Worm (Caenorhabditis elegans) whole organism, L4/young adult: ENCODE results near the gene arrd-19.

ENCODE experiments used
- W03F9.2 ChIP-seq: fragments of 150-350 bp; optimal IDR thresholded peaks from 2 replicates; lab custom pipeline; 2014; ENCODE audit warnings: missing biosample characterization, missing genetic modification characterization
- dao-5 ChIP-seq: sonication (generic microtip); optimal IDR thresholded peaks from 2 replicates; lab custom pipeline; 2016; ENCODE audit warnings: missing genotype, missing genetic modification characterization, moderate library complexity, missing compliant biosample characterization
- him-1 ChIP-seq: sonication (generic microtip); optimal IDR thresholded peaks from 2 replicates; lab custom pipeline; 2016; ENCODE audit warnings: missing genotype, missing genetic modification reagents, missing genetic modification characterization, missing compliant biosample characterization

DNA sequence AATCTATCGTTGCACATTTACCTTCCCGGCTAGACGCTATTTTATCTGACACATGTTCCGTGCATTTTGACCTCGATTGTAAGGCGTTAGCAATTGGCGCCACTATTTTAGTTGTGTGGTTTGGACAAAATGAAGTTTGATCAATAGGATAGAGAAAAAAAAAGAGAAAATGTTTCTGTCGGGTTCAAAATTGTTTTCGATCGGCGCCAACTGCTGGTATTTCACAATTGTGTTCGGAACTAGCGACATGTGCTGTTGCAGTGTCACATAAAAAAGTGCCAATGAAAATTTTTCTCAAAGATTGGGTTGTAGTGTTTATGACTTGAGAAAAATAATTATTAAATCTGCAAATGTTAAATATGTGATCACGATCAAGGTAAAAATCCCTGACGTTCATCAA is 36.2 kb downstream of the arrd-19 start:
- TF ChIP-seq him-1 (tag; lab: Kevin White, UChicago) (no peak), W03F9.2 (tag; lab: Kevin White, UChicago) (no peak), dao-5 (tag; lab: Kevin White, UChicago) (no peak)
